Worm (Caenorhabditis elegans) whole organism, midembryonic: Measurements from ENCODE around the gene srw-53.

Experiments used
- T22C8.4 ChIP-seq: fragments of 200-800 bp; sonication (Bioruptor generic); IDR thresholded peaks from 2 replicates; pipeline ENCODE4 v1.3.6; 2022; ENCODE audit warnings: missing genetic modification characterization, missing compliant biosample characterization
- cog-1 ChIP-seq: sonication (generic microtip); optimal IDR thresholded peaks from 2 replicates; lab custom pipeline; 2016; ENCODE audit warnings: missing genetic modification characterization, missing compliant biosample characterization
- flt-1 ChIP-seq: fragments of 200-800 bp; sonication (Bioruptor generic); IDR thresholded peaks from 2 replicates; pipeline ENCODE4 v1.3.6; 2022; ENCODE audit warnings: missing genetic modification characterization, missing compliant biosample characterization
- klf-2 ChIP-seq: fragments of 200-800 bp; sonication (Bioruptor generic); conservative IDR thresholded peaks from 2 replicates; pipeline ENCODE4 v1.3.6; 2022; ENCODE audit warnings: missing genetic modification reagents, missing genetic modification characterization, missing compliant biosample characterization
- med-1 ChIP-seq: sonication (generic microtip); optimal IDR thresholded peaks from 2 replicates; lab custom pipeline; 2017; ENCODE audit warnings: missing genetic modification characterization, mild to moderate bottlenecking, missing compliant biosample characterization, antibody characterized with exemption, missing genetic modification reagents; ENCODE audit not compliant: insufficient read depth
- ref-1 ChIP-seq: fragments of 200-800 bp; sonication (Bioruptor generic); conservative IDR thresholded peaks from 2 replicates; pipeline ENCODE4 v1.3.6; 2022; ENCODE audit warnings: missing genetic modification reagents, missing genetic modification characterization, missing compliant biosample characterization
- tab-1 ChIP-seq: fragments of 200-800 bp; sonication (Bioruptor generic); IDR thresholded peaks from 2 replicates; pipeline ENCODE4 v1.3.6; 2022; ENCODE audit warnings: missing genetic modification characterization, missing compliant biosample characterization
- ztf-23 ChIP-seq: fragments of 200-800 bp; sonication (Bioruptor generic); IDR thresholded peaks from 2 replicates; pipeline ENCODE4 v1.3.6; 2022; ENCODE audit warnings: missing genetic modification reagents, missing genetic modification characterization, missing compliant biosample characterization
- ztf-29 ChIP-seq: fragments of 200-800 bp; sonication (Bioruptor generic); IDR thresholded peaks from 2 replicates; pipeline ENCODE4 v1.3.6; 2022; ENCODE audit warnings: missing genetic modification reagents, missing genetic modification characterization, missing compliant biosample characterization

DNA sequence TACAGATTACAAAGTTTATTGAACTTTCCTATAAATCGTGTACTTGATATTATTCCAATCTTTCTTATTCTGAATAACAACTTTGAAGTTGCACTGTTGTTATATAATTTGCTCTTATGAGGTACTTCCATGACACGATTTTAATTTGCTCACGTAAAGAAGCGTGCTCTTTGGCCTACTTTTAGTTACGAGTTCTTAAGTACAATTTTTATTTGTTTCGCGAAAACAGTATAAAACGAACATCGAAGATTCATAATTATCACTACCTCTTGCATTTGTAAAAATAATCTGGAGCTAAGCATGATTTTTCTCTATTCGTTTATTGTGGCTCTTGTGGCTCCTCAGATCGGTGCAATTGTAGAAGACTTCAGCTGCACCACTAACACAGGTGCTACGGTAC, 29.5 kb upstream of the srw-53 start, which contains the start of gene F35E8.7:
- TF ChIP-seq T22C8.4 (no peak), cog-1 (no peak), flt-1 (GFP tag; lab: Robert Waterston, UW) (no peak), tab-1 (GFP tag; lab: Robert Waterston, UW) (no peak), ref-1 (no peak), klf-2 (GFP tag; lab: Robert Waterston, UW) (no peak), ztf-23 (no peak), ztf-29 (no peak), med-1 (GFP tag; lab: Kevin White, UChicago) (no peak)
